Worm (Caenorhabditis elegans) whole organism, midembryonic: Measurements from ENCODE around the gene F11C1.1.

Experiments
- T22C8.4 ChIP-seq: fragments of 200-800 bp; sonication (Bioruptor generic); IDR thresholded peaks from 2 replicates; pipeline ENCODE4 v1.3.6; 2022; ENCODE audit warnings: missing genetic modification characterization, missing compliant biosample characterization
- cog-1 ChIP-seq: sonication (generic microtip); optimal IDR thresholded peaks from 2 replicates; lab custom pipeline; 2016; ENCODE audit warnings: missing genetic modification characterization, missing compliant biosample characterization
- flt-1 ChIP-seq: fragments of 200-800 bp; sonication (Bioruptor generic); IDR thresholded peaks from 2 replicates; pipeline ENCODE4 v1.3.6; 2022; ENCODE audit warnings: missing genetic modification characterization, missing compliant biosample characterization
- klf-2 ChIP-seq: fragments of 200-800 bp; sonication (Bioruptor generic); conservative IDR thresholded peaks from 2 replicates; pipeline ENCODE4 v1.3.6; 2022; ENCODE audit warnings: missing genetic modification reagents, missing genetic modification characterization, missing compliant biosample characterization
- med-1 ChIP-seq: sonication (generic microtip); optimal IDR thresholded peaks from 2 replicates; lab custom pipeline; 2017; ENCODE audit warnings: missing genetic modification characterization, mild to moderate bottlenecking, missing compliant biosample characterization, antibody characterized with exemption, missing genetic modification reagents; ENCODE audit not compliant: insufficient read depth
- ref-1 ChIP-seq: fragments of 200-800 bp; sonication (Bioruptor generic); conservative IDR thresholded peaks from 2 replicates; pipeline ENCODE4 v1.3.6; 2022; ENCODE audit warnings: missing genetic modification reagents, missing genetic modification characterization, missing compliant biosample characterization
- tab-1 ChIP-seq: fragments of 200-800 bp; sonication (Bioruptor generic); IDR thresholded peaks from 2 replicates; pipeline ENCODE4 v1.3.6; 2022; ENCODE audit warnings: missing genetic modification characterization, missing compliant biosample characterization
- ztf-23 ChIP-seq: fragments of 200-800 bp; sonication (Bioruptor generic); IDR thresholded peaks from 2 replicates; pipeline ENCODE4 v1.3.6; 2022; ENCODE audit warnings: missing genetic modification reagents, missing genetic modification characterization, missing compliant biosample characterization
- ztf-29 ChIP-seq: fragments of 200-800 bp; sonication (Bioruptor generic); IDR thresholded peaks from 2 replicates; pipeline ENCODE4 v1.3.6; 2022; ENCODE audit warnings: missing genetic modification reagents, missing genetic modification characterization, missing compliant biosample characterization

- TF ChIP-seq tab-1 = no peak
- TF ChIP-seq ztf-29 (GFP tag; lab: Robert Waterston, UW) = no peak
- TF ChIP-seq flt-1 (GFP tag; lab: Robert Waterston, UW) = no peak
- no peak for TF ChIP-seq med-1
- no peak for TF ChIP-seq klf-2 (GFP tag; lab: Robert Waterston, UW)
- TF ChIP-seq ztf-23 (GFP tag; lab: Robert Waterston, UW) = no peak
- TF ChIP-seq T22C8.4 = no peak
- no peak for TF ChIP-seq ref-1 (GFP tag; lab: Robert Waterston, UW)
- TF ChIP-seq cog-1 (tag; lab: Kevin White, UChicago) = no peak
These were observed 25.9 kb upstream of the F11C1.1 start for ce11 chrX:13016290-13016689.
